Fruit fly (Drosophila melanogaster): ENCODE measurements around the gene AspRS-m.

dm6 chr2L:16824905-16825333 is 2.0 kb upstream of the AspRS-m start, which contains the start of gene Cse1:
- no peak for TF ChIP-seq Myc (optimal IDR thresholded peaks at IDR 0.05)
- TF ChIP-seq h (optimal IDR thresholded peaks at IDR 0.05), result no peak
- TF ChIP-seq Sin3A (optimal IDR thresholded peaks at IDR 0.05), result no peak
- no peak for TF ChIP-seq insv (optimal IDR thresholded peaks at IDR 0.05)
- TF ChIP-seq psq (optimal IDR thresholded peaks at IDR 0.05), result no peak
